Worm (Caenorhabditis elegans): ENCODE data around the gene mec-7.

mec-7 gene

DNA sequence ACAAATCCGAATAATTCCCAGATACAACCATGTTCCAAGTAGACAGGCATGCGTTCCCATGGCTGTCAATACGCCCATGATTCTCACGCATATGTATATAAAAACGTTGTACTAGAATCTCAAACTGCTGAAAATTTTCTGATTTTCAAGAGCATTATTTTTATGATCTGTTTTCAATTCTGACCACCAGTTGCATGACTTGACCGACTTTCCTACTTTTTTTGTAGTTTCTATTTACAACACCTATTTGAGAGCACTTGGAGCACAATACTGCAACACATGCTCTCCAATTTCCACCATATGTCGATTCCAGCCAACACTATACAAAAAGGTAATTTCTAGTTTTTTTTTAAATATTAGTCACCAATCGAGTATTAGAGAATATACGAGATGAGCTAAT is 32.5 kb downstream of the mec-7 start, which contains the start of gene ref-2:
TSS of gene ref-2 (plus strand) at position 301 of the 400 bp plus-strand sequence.
- TF ChIP-seq unc-39 (tag; optimal IDR thresholded peaks at IDR 0.05) (no peak), elt-3 (tag; optimal IDR thresholded peaks at IDR 0.05) (no peak), cnd-1 (tag; optimal IDR thresholded peaks at IDR 0.05) (no peak), ceh-83 (GFP tag; optimal IDR thresholded peaks at IDR 0.05) (no peak), bed-3 (GFP tag; optimal IDR thresholded peaks at IDR 0.05) (no peak), ham-2 (GFP tag; optimal IDR thresholded peaks at IDR 0.05) (no peak), zip-8 (tag; optimal IDR thresholded peaks at IDR 0.05) (no peak), unc-120 (tag; optimal IDR thresholded peaks at IDR 0.05; ENCODE audit: poor library complexity, severe bottlenecking) (no peak), ceh-43 (GFP tag; optimal IDR thresholded peaks at IDR 0.05) (no peak), flh-1 (GFP tag; optimal IDR thresholded peaks at IDR 0.05) (no peak), mab-5 (tag; optimal IDR thresholded peaks at IDR 0.05) (no peak), pha-4 (tag; optimal IDR thresholded peaks at IDR 0.05) (no peak), nhr-2 (tag; optimal IDR thresholded peaks at IDR 0.05) (no peak), sem-2 (GFP tag; optimal IDR thresholded peaks at IDR 0.05) (no peak)

DNA sequence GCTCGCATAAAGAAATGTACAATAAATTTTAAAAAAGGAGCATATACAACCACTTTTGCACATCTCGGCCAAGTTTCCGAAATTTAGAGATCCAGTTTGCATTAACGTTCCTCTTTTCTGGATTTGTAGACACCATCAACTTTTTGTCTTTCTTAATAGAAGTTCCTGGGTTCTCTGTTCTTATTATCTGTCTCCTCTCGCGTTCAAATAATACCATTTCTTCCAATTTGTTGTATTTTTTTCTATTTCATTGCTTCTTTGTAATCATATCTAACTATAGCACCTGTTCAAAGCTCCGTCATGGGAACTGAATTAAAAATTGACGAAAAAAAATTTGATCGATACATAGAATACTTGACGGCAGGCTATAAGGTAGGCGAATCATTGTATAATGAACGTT is 37.1 kb downstream of the mec-7 start, which contains the start of gene K09F5.1:
TSS of gene K09F5.1 (plus strand) at position 301 of the 400 bp plus-strand sequence.
- no peak for TF ChIP-seq ham-2 (GFP tag; optimal IDR thresholded peaks at IDR 0.05)
- no peak for TF ChIP-seq mep-1 (tag; optimal IDR thresholded peaks at IDR 0.05)
- no peak for TF ChIP-seq bed-3 (GFP tag; optimal IDR thresholded peaks at IDR 0.05)
- no peak for TF ChIP-seq mab-5 (tag; optimal IDR thresholded peaks at IDR 0.05)
- no peak for TF ChIP-seq unc-120 (tag; optimal IDR thresholded peaks at IDR 0.05; ENCODE audit: poor library complexity, severe bottlenecking)
- no peak for TF ChIP-seq cnd-1 (tag; optimal IDR thresholded peaks at IDR 0.05)
- TF ChIP-seq ceh-39 (tag; optimal IDR thresholded peaks at IDR 0.05): no peak
- no peak for TF ChIP-seq ceh-83 (GFP tag; optimal IDR thresholded peaks at IDR 0.05)
- TF ChIP-seq nhr-12 (tag; optimal IDR thresholded peaks at IDR 0.05): no peak
- no peak for TF ChIP-seq unc-62 (GFP tag; optimal IDR thresholded peaks at IDR 0.05)
- no peak for TF ChIP-seq ces-1 (GFP tag; optimal IDR thresholded peaks at IDR 0.05)
- no peak for TF ChIP-seq lin-13 (tag; optimal IDR thresholded peaks at IDR 0.05)
- TF ChIP-seq lin-32 (GFP tag; optimal IDR thresholded peaks at IDR 0.05): no peak
- TF ChIP-seq pha-4 (tag; optimal IDR thresholded peaks at IDR 0.05): no peak
- TF ChIP-seq blmp-1 (tag; optimal IDR thresholded peaks at IDR 0.05): no peak
- TF ChIP-seq sptf-1 (tag; optimal IDR thresholded peaks at IDR 0.05): no peak
- no peak for TF ChIP-seq lsy-2 (tag; optimal IDR thresholded peaks at IDR 0.05)
- TF ChIP-seq hlh-1 (tag; optimal IDR thresholded peaks at IDR 0.05): no peak

DNA sequence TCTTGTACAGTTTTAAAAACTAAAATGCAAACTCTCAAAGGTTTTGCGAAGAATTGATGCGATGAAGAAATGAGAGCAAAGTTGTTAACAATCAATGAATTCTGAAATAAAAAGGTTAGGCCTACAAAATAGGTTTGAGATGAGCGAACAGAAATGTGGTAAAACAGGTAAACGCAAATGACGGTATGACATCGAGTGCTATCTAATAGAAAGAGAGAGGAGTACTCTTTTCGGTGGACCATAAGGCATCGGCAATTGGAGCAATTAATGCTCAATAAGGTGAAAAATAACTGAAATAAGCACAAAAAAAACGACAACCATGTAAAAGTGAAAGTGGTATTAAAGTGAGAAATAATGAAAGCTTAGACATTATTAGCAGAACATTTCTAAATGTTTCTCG is 40.3 kb downstream of the mec-7 start, which contains the start of gene set-12:
TSS of gene set-12 (minus strand) at position 101 of the 400 bp plus-strand sequence.
- TF ChIP-seq ham-2 (GFP tag; optimal IDR thresholded peaks at IDR 0.05): no peak
- no peak for TF ChIP-seq mep-1 (tag; optimal IDR thresholded peaks at IDR 0.05)
- no peak for TF ChIP-seq sem-2 (GFP tag; optimal IDR thresholded peaks at IDR 0.05)
- TF ChIP-seq hlh-1 (tag; optimal IDR thresholded peaks at IDR 0.05): no peak
- TF ChIP-seq zip-8 (tag; optimal IDR thresholded peaks at IDR 0.05): no peak
- TF ChIP-seq lin-32 (GFP tag; optimal IDR thresholded peaks at IDR 0.05): no peak
- no peak for TF ChIP-seq mls-2 (tag; optimal IDR thresholded peaks at IDR 0.05)
- no peak for TF ChIP-seq ceh-39 (tag; optimal IDR thresholded peaks at IDR 0.05)
- TF ChIP-seq mab-5 (tag; optimal IDR thresholded peaks at IDR 0.05): no peak
- no peak for TF ChIP-seq blmp-1 (tag; optimal IDR thresholded peaks at IDR 0.05)
- TF ChIP-seq lin-13 (tag; optimal IDR thresholded peaks at IDR 0.05): no peak
- no peak for TF ChIP-seq pha-4 (tag; optimal IDR thresholded peaks at IDR 0.05)
- no peak for TF ChIP-seq flh-1 (GFP tag; optimal IDR thresholded peaks at IDR 0.05)

DNA sequence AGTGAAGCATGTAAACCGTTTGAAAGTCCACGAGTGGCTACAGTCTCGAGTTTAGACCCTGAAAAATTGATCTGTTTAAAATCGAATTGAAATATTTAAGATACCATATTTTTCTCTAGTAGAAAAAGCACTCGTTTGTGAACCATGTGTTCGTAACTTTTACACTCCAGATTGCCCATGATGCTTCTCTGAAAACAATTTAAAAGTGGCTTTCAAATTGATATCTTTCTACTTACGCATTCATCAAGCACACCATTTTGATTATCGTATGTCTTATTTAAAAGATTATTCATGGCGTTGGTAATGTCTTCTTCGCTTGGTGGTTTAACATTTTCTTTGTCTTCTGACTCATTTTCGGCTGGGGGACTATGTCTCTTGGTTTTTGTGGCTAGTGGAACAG is 42.9 kb downstream of the mec-7 start:
- TF ChIP-seq elt-3 (tag; optimal IDR thresholded peaks at IDR 0.05): no peak
- no peak for TF ChIP-seq unc-120 (tag; optimal IDR thresholded peaks at IDR 0.05; ENCODE audit: poor library complexity, severe bottlenecking)
- no peak for TF ChIP-seq ztf-11 (tag; optimal IDR thresholded peaks at IDR 0.05)
- no peak for TF ChIP-seq ceh-83 (GFP tag; optimal IDR thresholded peaks at IDR 0.05)
- no peak for TF ChIP-seq mep-1 (tag; optimal IDR thresholded peaks at IDR 0.05)
- no peak for TF ChIP-seq ham-2 (GFP tag; optimal IDR thresholded peaks at IDR 0.05)
- TF ChIP-seq unc-62 (GFP tag; optimal IDR thresholded peaks at IDR 0.05): no peak
- TF ChIP-seq bed-3 (GFP tag; optimal IDR thresholded peaks at IDR 0.05): no peak
- TF ChIP-seq ces-1 (GFP tag; optimal IDR thresholded peaks at IDR 0.05): no peak

DNA sequence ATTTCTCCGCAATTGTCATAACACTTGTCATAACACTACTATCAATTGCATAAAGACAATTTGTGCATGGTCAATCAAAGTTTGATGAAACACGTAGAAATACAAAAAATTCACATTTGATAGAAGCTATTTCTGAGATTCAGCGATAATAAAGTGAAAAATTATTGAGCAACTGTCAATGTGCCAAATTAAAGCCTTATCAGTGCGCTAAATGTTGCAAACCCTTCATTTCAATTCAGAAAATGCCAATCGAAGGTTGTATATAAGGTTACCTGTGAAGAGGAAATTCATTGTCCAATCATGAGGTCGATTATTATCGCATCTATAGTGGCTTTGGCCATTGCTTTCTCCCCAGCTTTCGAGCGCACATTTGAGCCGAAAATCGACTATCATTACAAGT is 48.9 kb downstream of the mec-7 start, which contains the start of gene vit-1:
TSS of gene vit-1 (plus strand) at position 289 of the 400 bp plus-strand sequence.
- TF ChIP-seq pha-4 (tag; optimal IDR thresholded peaks at IDR 0.05): no peak

DNA sequence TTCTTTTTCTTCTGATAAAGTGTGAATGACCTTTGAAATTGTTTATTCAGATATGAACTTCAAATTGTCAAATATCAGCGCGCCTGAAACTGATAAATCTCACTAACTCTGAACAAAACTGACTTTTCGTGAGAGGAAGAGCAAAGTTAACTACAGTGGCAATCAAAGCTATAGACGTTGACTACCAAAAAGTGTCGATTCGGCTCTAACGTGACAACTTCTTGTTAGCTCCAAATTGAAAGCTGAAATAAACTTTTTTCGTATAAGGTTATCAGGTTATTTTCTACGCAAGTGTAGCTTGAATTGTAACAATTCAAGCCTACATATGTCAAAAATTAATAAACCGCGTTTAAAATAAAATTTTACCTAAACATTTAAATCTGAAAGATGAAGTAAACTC is 50.1 kb downstream of the mec-7 start:
- TF ChIP-seq ces-1 (GFP tag; optimal IDR thresholded peaks at IDR 0.05): no peak
- TF ChIP-seq sem-2 (GFP tag; optimal IDR thresholded peaks at IDR 0.05): no peak
- no peak for TF ChIP-seq nhr-2 (tag; optimal IDR thresholded peaks at IDR 0.05)
- TF ChIP-seq nhr-12 (tag; optimal IDR thresholded peaks at IDR 0.05): no peak
- no peak for TF ChIP-seq unc-120 (tag; optimal IDR thresholded peaks at IDR 0.05; ENCODE audit: poor library complexity, severe bottlenecking)
- TF ChIP-seq unc-39 (tag; optimal IDR thresholded peaks at IDR 0.05): no peak
- no peak for TF ChIP-seq ztf-11 (tag; optimal IDR thresholded peaks at IDR 0.05)
- TF ChIP-seq flh-1 (GFP tag; optimal IDR thresholded peaks at IDR 0.05): no peak
- TF ChIP-seq mab-5 (tag; optimal IDR thresholded peaks at IDR 0.05): no peak
- TF ChIP-seq hlh-1 (tag; optimal IDR thresholded peaks at IDR 0.05): no peak
- TF ChIP-seq ceh-39 (tag; optimal IDR thresholded peaks at IDR 0.05): no peak
- TF ChIP-seq nhr-76 (tag; optimal IDR thresholded peaks at IDR 0.05): no peak
- no peak for TF ChIP-seq lsy-2 (tag; optimal IDR thresholded peaks at IDR 0.05)
- no peak for TF ChIP-seq zip-8 (tag; optimal IDR thresholded peaks at IDR 0.05)
- no peak for TF ChIP-seq ham-2 (GFP tag; optimal IDR thresholded peaks at IDR 0.05)
- no peak for TF ChIP-seq mls-2 (tag; optimal IDR thresholded peaks at IDR 0.05)
- no peak for TF ChIP-seq M03D4.4 (tag; optimal IDR thresholded peaks at IDR 0.05)
- no peak for TF ChIP-seq ceh-43 (GFP tag; optimal IDR thresholded peaks at IDR 0.05)
- TF ChIP-seq lin-32 (GFP tag; optimal IDR thresholded peaks at IDR 0.05): no peak
- no peak for TF ChIP-seq elt-3 (tag; optimal IDR thresholded peaks at IDR 0.05)

All from whole organism, mixed stage, embryonic.